Worm (Caenorhabditis elegans): ENCODE data around the gene sre-30.

ce11 chrII:12432356-12432755 lies 26.1 kb upstream of the sre-30 start, which contains the start of gene dct-12:
- no peak for TF ChIP-seq W03F9.2 (tag; optimal IDR thresholded peaks at IDR 0.05)
- TF ChIP-seq dao-5 (tag; optimal IDR thresholded peaks at IDR 0.05) = no peak
- no peak for TF ChIP-seq him-1 (tag; optimal IDR thresholded peaks at IDR 0.05)

Measured in whole organism, L4/young adult.